Worm (Caenorhabditis elegans): ENCODE results near the gene Y49G5A.1.

Y49G5A.1 gene

DNA sequence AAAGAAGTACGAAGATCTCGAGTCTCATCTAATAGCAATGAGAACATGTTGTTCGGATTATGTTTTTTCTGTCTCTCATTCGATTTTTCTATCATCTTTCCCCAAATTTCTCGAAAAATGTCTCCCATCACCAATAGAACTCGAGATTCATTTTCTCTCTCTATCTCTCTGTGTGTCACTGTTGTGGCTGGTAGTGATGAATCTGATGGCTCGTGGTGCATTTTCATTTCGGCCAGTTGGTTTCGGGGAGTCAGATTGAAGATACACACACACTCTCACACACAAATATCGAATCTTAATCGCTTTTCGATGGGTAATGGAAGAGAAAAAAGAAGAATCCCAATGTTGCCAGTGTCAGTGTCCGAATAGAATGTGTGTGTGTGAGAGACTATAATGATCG is 8.8 kb upstream of the Y49G5A.1 start (continued):
- peak; percentile 17 for TF ChIP-seq nhr-20 (tag; optimal IDR thresholded peaks at IDR 0.05)
- peak; percentile 40 for TF ChIP-seq rnt-1 (tag; optimal IDR thresholded peaks at IDR 0.05)
- no peak for TF ChIP-seq zip-4 (GFP tag; optimal IDR thresholded peaks at IDR 0.05)
- TF ChIP-seq nhr-90 (tag; optimal IDR thresholded peaks at IDR 0.05; ENCODE audit: poor library complexity) = no peak
- TF ChIP-seq alr-1 (tag; optimal IDR thresholded peaks at IDR 0.05; ENCODE audit: borderline replicate concordance) = no peak
- no peak for TF ChIP-seq unc-62 (GFP tag; optimal IDR thresholded peaks at IDR 0.05)
- TF ChIP-seq pax-3 (tag; optimal IDR thresholded peaks at IDR 0.05) = no peak
- no peak for TF ChIP-seq aha-1 (tag; optimal IDR thresholded peaks at IDR 0.05)
- TF ChIP-seq unc-130 (tag; optimal IDR thresholded peaks at IDR 0.05) = peak; percentile 3
- TF ChIP-seq nhr-76 (tag; optimal IDR thresholded peaks at IDR 0.05) = no peak
- TF ChIP-seq aly-2 (tag; optimal IDR thresholded peaks at IDR 0.05) = no peak
- TF ChIP-seq unc-98 (GFP tag; IDR thresholded peaks at IDR 0.05) = no peak
- no peak for TF ChIP-seq nhr-47 (tag; optimal IDR thresholded peaks at IDR 0.05)
- TF ChIP-seq lsy-2 (tag; optimal IDR thresholded peaks at IDR 0.05) = peak in 1 of 2 experiments; percentile 55
- TF ChIP-seq unc-86 (tag; optimal IDR thresholded peaks at IDR 0.05) = no peak
- no peak for TF ChIP-seq fkh-10 (GFP tag; optimal IDR thresholded peaks at IDR 0.05)
- TF ChIP-seq mef-2 (tag; optimal IDR thresholded peaks at IDR 0.05) = no peak
- TF ChIP-seq nhr-28 (tag; optimal IDR thresholded peaks at IDR 0.05) = no peak
- no peak for TF ChIP-seq lir-3 (tag; optimal IDR thresholded peaks at IDR 0.05; ENCODE audit: poor library complexity)
- TF ChIP-seq pag-3 (tag; optimal IDR thresholded peaks at IDR 0.05; ENCODE audit: borderline replicate concordance, insufficient read depth) = no peak
- TF ChIP-seq fkh-8 (tag; optimal IDR thresholded peaks at IDR 0.05) = no peak
- TF ChIP-seq swsn-7 (tag; optimal IDR thresholded peaks at IDR 0.05) = no peak
- TF ChIP-seq Y116A8C.19 (tag; optimal IDR thresholded peaks at IDR 0.05; ENCODE audit: borderline replicate concordance) = no peak
- TF ChIP-seq hpl-2 (GFP tag; optimal IDR thresholded peaks at IDR 0.05) = no peak
- no peak for TF ChIP-seq C04F5.9 (tag; optimal IDR thresholded peaks at IDR 0.05)
- TF ChIP-seq unc-30 (tag; optimal IDR thresholded peaks at IDR 0.05) = no peak
- TF ChIP-seq efl-3 (GFP tag; optimal IDR thresholded peaks at IDR 0.05) = no peak
- TF ChIP-seq lin-15B (tag; optimal IDR thresholded peaks at IDR 0.05) = no peak
- TF ChIP-seq nhr-11 (tag; optimal IDR thresholded peaks at IDR 0.05) = no peak
- TF ChIP-seq ama-1 (optimal IDR thresholded peaks at IDR 0.05) = no peak
- TF ChIP-seq zag-1 (tag; optimal IDR thresholded peaks at IDR 0.05) = no peak
- TF ChIP-seq nhr-71 (tag; optimal IDR thresholded peaks at IDR 0.05) = peak; percentile 72
- peak; percentile 94 for TF ChIP-seq dsc-1 (tag; optimal IDR thresholded peaks at IDR 0.05)
- no peak for TF ChIP-seq tlp-1 (tag; optimal IDR thresholded peaks at IDR 0.05)
- no peak for TF ChIP-seq ces-1 (GFP tag; optimal IDR thresholded peaks at IDR 0.05)
- no peak for TF ChIP-seq nhr-77 (tag; optimal IDR thresholded peaks at IDR 0.05)
- no peak for TF ChIP-seq nhr-12 (tag; optimal IDR thresholded peaks at IDR 0.05)
- TF ChIP-seq ceh-63 (GFP tag; optimal IDR thresholded peaks at IDR 0.05) = no peak

DNA sequence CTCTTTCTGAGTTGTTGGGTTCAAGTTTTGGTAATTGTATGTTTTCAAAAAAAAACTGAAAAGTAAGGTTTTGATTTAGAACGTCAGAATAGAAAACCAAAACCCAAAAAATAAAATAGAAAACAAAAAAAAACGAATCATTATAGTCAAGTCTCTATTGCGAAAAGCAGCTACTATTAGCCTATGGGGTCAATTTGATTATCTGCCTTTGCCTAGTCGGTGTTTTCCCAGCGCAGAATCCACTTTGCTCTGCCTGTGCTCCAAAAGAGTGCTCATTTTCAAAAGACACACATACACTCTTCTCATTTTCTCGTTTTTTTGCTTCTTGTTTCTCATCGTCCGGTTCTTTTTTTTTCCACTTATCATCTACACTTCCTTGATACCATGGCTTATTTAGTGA is 1.5 kb upstream of the Y49G5A.1 start:
- no peak for TF ChIP-seq lsy-2 (tag; optimal IDR thresholded peaks at IDR 0.05)
- TF ChIP-seq mab-9 (GFP tag; IDR thresholded peaks at IDR 0.05) = no peak
- no peak for TF ChIP-seq zip-4 (GFP tag; optimal IDR thresholded peaks at IDR 0.05)
- TF ChIP-seq F16B12.6 (tag; optimal IDR thresholded peaks at IDR 0.05) = no peak

DNA sequence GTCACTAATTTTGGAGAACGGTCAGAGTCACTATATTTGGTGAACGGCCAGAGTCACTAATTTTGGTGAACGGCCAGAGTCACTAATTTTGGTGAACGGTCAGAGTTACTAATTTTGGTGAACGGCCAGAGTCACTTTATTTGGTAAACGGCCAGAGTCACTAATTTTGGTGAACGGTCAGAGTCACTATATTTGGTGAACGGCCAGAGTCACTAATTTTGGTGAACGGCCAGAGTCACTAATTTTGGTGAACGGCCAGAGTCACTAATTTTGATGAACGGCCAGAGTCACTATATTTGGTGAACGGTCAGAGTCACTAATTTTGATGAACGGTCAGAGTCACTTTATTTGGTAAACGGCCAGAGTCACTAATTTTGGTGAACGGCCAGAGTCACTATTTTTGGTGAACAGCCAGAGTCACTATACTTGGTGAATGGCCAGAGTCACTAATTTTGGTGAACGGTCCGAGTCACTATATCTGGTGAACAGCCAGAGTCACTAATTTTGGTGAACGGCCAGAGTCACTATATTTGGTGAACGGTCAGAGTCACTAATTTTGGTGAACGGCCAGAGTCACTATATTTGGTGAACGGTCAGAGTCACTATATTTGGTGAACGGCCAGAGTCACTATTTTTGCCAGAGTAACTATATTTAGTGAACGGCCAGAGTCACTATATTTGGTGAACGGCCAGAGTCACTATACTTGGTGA is 2.7 kb downstream of the Y49G5A.1 start:
- TF ChIP-seq ceh-8 (GFP tag; optimal IDR thresholded peaks at IDR 0.05) = peak; percentile 35
- peak; percentile 46 for TF ChIP-seq ceh-63 (GFP tag; optimal IDR thresholded peaks at IDR 0.05)

Data from whole organism, L1 larva.